Fruit fly (Drosophila melanogaster): ENCODE measurements around the gene Rsph9.
A peak's percentile ranks its signal among the peaks of the same experiment; 100 is the strongest.

The Rsph9 gene

dm6 chr2L:17450505-17451415 lies 38.3 kb upstream of the Rsph9 start (continued):
- peak; percentile 33 for TF ChIP-seq CG3407 (GFP tag; optimal IDR thresholded peaks at IDR 0.05)
- TF ChIP-seq Adf1 (GFP tag; IDR thresholded peaks at IDR 0.05), result no peak
- TF ChIP-seq rib (GFP tag; IDR thresholded peaks at IDR 0.05), result peak; percentile 10; the same call in 1 of the 2 replicates
- peak; percentile 50 for TF ChIP-seq BtbVII (GFP tag; optimal IDR thresholded peaks at IDR 0.05)
- TF ChIP-seq al (GFP tag; IDR thresholded peaks at IDR 0.05), result 0 out of 2 replicates have a peak, but pooled peaks have one; percentile 30
- TF ChIP-seq so (GFP tag; IDR thresholded peaks at IDR 0.05), result no peak
- TF ChIP-seq dysf (GFP tag; IDR thresholded peaks at IDR 0.05), result peak; percentile 69; the same call in 2 of the 3 replicates
- TF ChIP-seq CG12659 (GFP tag; optimal IDR thresholded peaks at IDR 0.05), result peak; percentile 70
- peak; percentile 60 for TF ChIP-seq tap (tag; optimal IDR thresholded peaks at IDR 0.05)
- TF ChIP-seq CG10462 (GFP tag; optimal IDR thresholded peaks at IDR 0.05), result peak; percentile 11
- peak; percentile 29 to 45 for TF ChIP-seq dpn (GFP tag; optimal IDR thresholded peaks at IDR 0.05)
- no peak for TF ChIP-seq Opbp (GFP tag; IDR thresholded peaks at IDR 0.05; ENCODE audit: partially characterized antibody)
- no peak for TF ChIP-seq hbn (GFP tag; IDR thresholded peaks at IDR 0.05; ENCODE audit: partially characterized antibody)
- peak; percentile 20 for TF ChIP-seq Nf-YB (GFP tag; optimal IDR thresholded peaks at IDR 0.05)
- no peak for TF ChIP-seq CkIIα-i1 (GFP tag; IDR thresholded peaks at IDR 0.05)
- TF ChIP-seq Myb (GFP tag; optimal IDR thresholded peaks at IDR 0.05), result peak; percentile 26
- TF ChIP-seq CG7745 (tag; optimal IDR thresholded peaks at IDR 0.05), result no peak
- no peak for TF ChIP-seq CG15073 (GFP tag; optimal IDR thresholded peaks at IDR 0.05)
- peak; percentile 37 for TF ChIP-seq Hsf (GFP tag; optimal IDR thresholded peaks at IDR 0.05)
- TF ChIP-seq CG10147 (GFP tag; optimal IDR thresholded peaks at IDR 0.05), result peak; percentile 75
- TF ChIP-seq ham (GFP tag; IDR thresholded peaks at IDR 0.05), result no peak; the same call in 1 of the 2 replicates
- peak; percentile 6 for TF ChIP-seq slou (GFP tag; optimal IDR thresholded peaks at IDR 0.05)
- peak; percentile 46 for TF ChIP-seq Dip3 (GFP tag; optimal IDR thresholded peaks at IDR 0.05)
- TF ChIP-seq CG34422 (GFP tag; IDR thresholded peaks at IDR 0.05), result 0 out of 3 replicates have a peak, but pooled peaks have one; percentile 38
- peak; percentile 72 for TF ChIP-seq Atf6 (GFP tag; IDR thresholded peaks at IDR 0.05)
- peak; percentile 40 for TF ChIP-seq Hr3 (GFP tag; optimal IDR thresholded peaks at IDR 0.05)
- TF ChIP-seq CG34376 (GFP tag; optimal IDR thresholded peaks at IDR 0.05), result peak; percentile 20
- TF ChIP-seq danr (GFP tag; IDR thresholded peaks at IDR 0.05), result no peak
- TF ChIP-seq CG11093 (GFP tag; IDR thresholded peaks at IDR 0.05), result 0 out of 3 replicates have a peak, but pooled peaks have one; percentile 18
- TF ChIP-seq cad (GFP tag; optimal IDR thresholded peaks at IDR 0.05), result no peak
- no peak for TF ChIP-seq NC2β (GFP tag; optimal IDR thresholded peaks at IDR 0.05)
- TF ChIP-seq ATbp (GFP tag; optimal IDR thresholded peaks at IDR 0.05), result peak; percentile 41
- TF ChIP-seq gce (GFP tag; IDR thresholded peaks at IDR 0.05), result peak; percentile 32; the same call in 1 of the 3 replicates
- no peak for TF ChIP-seq CG32767 (GFP tag; IDR thresholded peaks at IDR 0.05)
- peak; percentile 32 for TF ChIP-seq CG10654 (GFP tag; optimal IDR thresholded peaks at IDR 0.05)
- peak; percentile 1 for TF ChIP-seq tio (GFP tag; optimal IDR thresholded peaks at IDR 0.05)
- peak; percentile 38 for TF ChIP-seq odd (GFP tag; optimal IDR thresholded peaks at IDR 0.05)
- TF ChIP-seq CHES-1-like (GFP tag; optimal IDR thresholded peaks at IDR 0.05), result no peak
- no peak for TF ChIP-seq Doc3 (GFP tag; IDR thresholded peaks at IDR 0.05; ENCODE audit: partially characterized antibody)
- no peak for TF ChIP-seq sqz (GFP tag; optimal IDR thresholded peaks at IDR 0.05)
- TF ChIP-seq jing (GFP tag; optimal IDR thresholded peaks at IDR 0.05), result no peak
- TF ChIP-seq CG17385 (GFP tag; optimal IDR thresholded peaks at IDR 0.05), result peak; percentile 50
- no peak for TF ChIP-seq crol (GFP tag; IDR thresholded peaks at IDR 0.05)
- TF ChIP-seq CG6683 (GFP tag; optimal IDR thresholded peaks at IDR 0.05), result peak; percentile 24
- peak; percentile 19 for TF ChIP-seq CrebB (tag; optimal IDR thresholded peaks at IDR 0.05)
- TF ChIP-seq NK7.1 (GFP tag; optimal IDR thresholded peaks at IDR 0.05), result peak; percentile 26
- peak; percentile 47 for TF ChIP-seq CG13296 (GFP tag; optimal IDR thresholded peaks at IDR 0.05)
- peak; percentile 60; the same call in 1 of the 3 replicates for TF ChIP-seq ci (GFP tag; IDR thresholded peaks at IDR 0.05)
